Worm (Caenorhabditis elegans) whole organism, L4 larva: Measurements from ENCODE around the gene enee-1.

Experiments
- D1046.2 ChIP-seq: fragments of 200-800 bp; sonication (Bioruptor generic); IDR thresholded peaks from 2 replicates; pipeline ENCODE4 v1.3.6; 2022; ENCODE audit warnings: missing genetic modification characterization, missing compliant biosample characterization
- F37D6.2 ChIP-seq: sonication (generic microtip); optimal IDR thresholded peaks from 2 replicates; lab custom pipeline; 2016; ENCODE audit warnings: mild to moderate bottlenecking, missing genetic modification characterization, missing compliant biosample characterization
- R02D3.7 ChIP-seq: fragments of 150-350 bp; sonication (generic microtip); optimal IDR thresholded peaks from 3 replicates; lab custom pipeline; 2014; ENCODE audit warnings: missing biosample characterization, missing genetic modification characterization
- T20F7.1 ChIP-seq: fragments of 200-800 bp; sonication (Bioruptor generic); optimal IDR thresholded peaks from 2 replicates; lab custom pipeline; 2018; ENCODE audit warnings: mild to moderate bottlenecking, missing genetic modification characterization, missing compliant biosample characterization
- Y5F2A.4 ChIP-seq: fragments of 200-800 bp; sonication (Bioruptor generic); optimal IDR thresholded peaks from 2 replicates; lab custom pipeline; 2018; ENCODE audit warnings: mild to moderate bottlenecking, missing genetic modification characterization, missing compliant biosample characterization
- aha-1 ChIP-seq: fragments of 150-350 bp; peaks from one replicate; lab custom pipeline; 2014; ENCODE audit warnings: missing biosample characterization, missing genetic modification characterization
- ceh-28 ChIP-seq: fragments of 150-350 bp; optimal IDR thresholded peaks from 2 replicates; lab custom pipeline; 2014; ENCODE audit warnings: missing biosample characterization, missing genetic modification reagents, missing genetic modification characterization
- ceh-62 ChIP-seq: sonication (generic microtip); optimal IDR thresholded peaks from 2 replicates; lab custom pipeline; 2017; ENCODE audit warnings: missing biosample characterization, missing genetic modification characterization
- ces-1 ChIP-seq: fragments of 150-350 bp; sonication (generic microtip); optimal IDR thresholded peaks from 4 replicates; lab custom pipeline; 2014; ENCODE audit warnings: missing biosample characterization, missing genetic modification reagents, missing genetic modification characterization
- cey-2 ChIP-seq: sonication (generic microtip); optimal IDR thresholded peaks from 3 replicates; lab custom pipeline; 2017; ENCODE audit warnings: missing genetic modification characterization, mild to moderate bottlenecking, missing compliant biosample characterization, antibody characterized with exemption, borderline replicate concordance; ENCODE audit not compliant: insufficient read depth
- daf-16 ChIP-seq, 3 experiments: sonication (generic microtip); optimal IDR thresholded peaks; 2 replicates each; lab custom pipeline; 2016 to 2017; ENCODE audit warnings: missing genetic modification characterization in 3 of 3, missing genetic modification reagents in 3 of 3, mild to moderate bottlenecking in 2 of 3, missing compliant biosample characterization in 2 of 3, missing biosample characterization in 1 of 3, moderate library complexity in 1 of 3
- dmd-8 ChIP-seq: fragments of 200-800 bp; sonication (Bioruptor generic); IDR thresholded peaks from 2 replicates; pipeline ENCODE4 v1.3.6; 2022; ENCODE audit warnings: missing genetic modification characterization, missing compliant biosample characterization
- dpl-1 ChIP-seq: fragments of 150-350 bp; optimal IDR thresholded peaks from 2 replicates; lab custom pipeline; 2014; ENCODE audit warnings: missing biosample characterization, missing genetic modification reagents, missing genetic modification characterization
- duxl-1 ChIP-seq: sonication (generic microtip); optimal IDR thresholded peaks from 2 replicates; lab custom pipeline; 2016; ENCODE audit warnings: mild to moderate bottlenecking, missing genetic modification characterization, moderate library complexity, missing compliant biosample characterization; ENCODE audit not compliant: poor library complexity
- dve-1 ChIP-seq: sonication (generic microtip); optimal IDR thresholded peaks from 2 replicates; lab custom pipeline; 2017; ENCODE audit warnings: antibody characterized with exemption, mild to moderate bottlenecking, missing genetic modification characterization, missing compliant biosample characterization; ENCODE audit not compliant: insufficient read depth
- fos-1 ChIP-seq: fragments of 150-350 bp; optimal IDR thresholded peaks from 2 replicates; lab custom pipeline; 2014; ENCODE audit warnings: missing biosample characterization, missing genetic modification characterization
- hif-1 ChIP-seq, 2 experiments: sonication (generic microtip); optimal IDR thresholded peaks; 2 replicates each; lab custom pipeline; 2016 to 2017; ENCODE audit warnings: missing compliant biosample characterization in 2 of 2, missing genetic modification characterization in 2 of 2, missing genetic modification reagents in 2 of 2, missing genotype in 2 of 2, mild to moderate bottlenecking in 1 of 2
- lsy-2 ChIP-seq, 2 experiments: fragments of 150-350 bp in 1 of 2; sonication (generic microtip) in 1 of 2; optimal IDR thresholded peaks; 2 replicates each; lab custom pipeline; 2014 to 2017; ENCODE audit warnings: missing biosample characterization in 2 of 2, missing genetic modification characterization in 2 of 2
- mdt-29 ChIP-seq: fragments of 200-800 bp; sonication (Bioruptor generic); IDR thresholded peaks from 2 replicates; pipeline ENCODE4 v1.3.6; 2022; ENCODE audit warnings: missing genetic modification reagents, missing genetic modification characterization, missing compliant biosample characterization
- mes-2 ChIP-seq: sonication (generic microtip); optimal IDR thresholded peaks from 2 replicates; lab custom pipeline; 2016; ENCODE audit warnings: missing genotype, mild to moderate bottlenecking, missing genetic modification characterization, missing compliant biosample characterization; ENCODE audit not compliant: poor library complexity, severe bottlenecking
- mxl-2 ChIP-seq: fragments of 200-800 bp; sonication (Bioruptor generic); conservative IDR thresholded peaks from 2 replicates; pipeline ENCODE4 v1.3.6; 2022; ENCODE audit warnings: missing genetic modification reagents, missing genetic modification characterization, missing compliant biosample characterization
- mxl-3 ChIP-seq: fragments of 200-800 bp; sonication (Bioruptor generic); optimal IDR thresholded peaks from 2 replicates; lab custom pipeline; 2018; ENCODE audit warnings: mild to moderate bottlenecking, missing genetic modification characterization, missing compliant biosample characterization
- nhr-42 ChIP-seq: fragments of 200-800 bp; sonication (Bioruptor generic); IDR thresholded peaks from 2 replicates; pipeline ENCODE4 v1.3.6; 2022; ENCODE audit warnings: missing genetic modification characterization, missing compliant biosample characterization
- nhr-48 ChIP-seq: sonication (generic microtip); optimal IDR thresholded peaks from 2 replicates; lab custom pipeline; 2016; ENCODE audit warnings: mild to moderate bottlenecking, missing genetic modification characterization, missing compliant biosample characterization
- nhr-6 ChIP-seq: fragments of 150-350 bp; optimal IDR thresholded peaks from 2 replicates; lab custom pipeline; 2014; ENCODE audit warnings: missing biosample characterization, missing genetic modification characterization
- nhr-77 ChIP-seq: fragments of 150-350 bp; optimal IDR thresholded peaks from 2 replicates; lab custom pipeline; 2014; ENCODE audit warnings: missing biosample characterization, missing genetic modification characterization
- pha-4 ChIP-seq, 2 experiments: fragments of 150-350 bp in 1 of 2; fragments of 200-800 bp in 1 of 2; sonication (Bioruptor generic) in 1 of 2; IDR thresholded peaks in 1 of 2; optimal IDR thresholded peaks in 1 of 2; 2 replicates each; pipeline versions ENCODE4 v1.3.6 to Lab custom; 2014 to 2022; ENCODE audit warnings: missing genetic modification characterization in 2 of 2, missing genetic modification reagents in 2 of 2, missing biosample characterization in 1 of 2, missing compliant biosample characterization in 1 of 2
- rbr-2 ChIP-seq: sonication (generic microtip); optimal IDR thresholded peaks from 2 replicates; lab custom pipeline; 2016; ENCODE audit warnings: missing genotype, missing genetic modification characterization, missing compliant biosample characterization
- set-16 ChIP-seq: fragments of 200-800 bp; sonication (Bioruptor generic); IDR thresholded peaks from 2 replicates; pipeline ENCODE4 v1.3.6; 2022; ENCODE audit warnings: missing genetic modification reagents, missing genetic modification characterization, missing compliant biosample characterization
- unc-39 ChIP-seq: sonication (generic microtip); optimal IDR thresholded peaks from 2 replicates; lab custom pipeline; 2017; ENCODE audit warnings: missing biosample characterization, missing genetic modification characterization
- unc-62 ChIP-seq, 3 experiments: fragments of 150-350 bp in 1 of 3; sonication (generic microtip); optimal IDR thresholded peaks in 2 of 3; peaks in 1 of 3; 1 replicate in 1 of 3; 2 replicates in 2 of 3; lab custom pipeline; 2014 to 2017; ENCODE audit warnings: missing biosample characterization in 3 of 3, missing genetic modification characterization in 3 of 3, missing genetic modification reagents in 3 of 3, missing genotype in 1 of 3
- zfp-3 ChIP-seq: fragments of 200-800 bp; sonication (Bioruptor generic); conservative IDR thresholded peaks from 2 replicates; pipeline ENCODE4 v1.3.6; 2022; ENCODE audit warnings: missing genetic modification reagents, missing genetic modification characterization, missing compliant biosample characterization
- ztf-7 ChIP-seq: fragments of 150-350 bp; optimal IDR thresholded peaks from 2 replicates; lab custom pipeline; 2014; ENCODE audit warnings: missing biosample characterization, missing genetic modification characterization

enee-1 gene

ce11 chrII:29578-29977 is 5.1 kb downstream of the enee-1 start:
- TF ChIP-seq set-16 (no peak), fos-1 (no peak), unc-62 (GFP tag; optimal IDR thresholded peaks at IDR 0.05 in 1 of 2; lab: Kevin White, UChicago) (peak in 1 of 2 experiments; percentile 11), unc-62 (tag; optimal IDR thresholded peaks at IDR 0.05; lab: Kevin White, UChicago) (no peak), nhr-48 (no peak), mdt-29 (GFP tag; lab: Robert Waterston, UW) (no peak), aha-1 (peak; percentile 75), nhr-77 (tag; lab: Kevin White, UChicago) (no peak), rbr-2 (no peak)

ce11 chrII:31521-31920 is 7.1 kb downstream of the enee-1 start, which contains the start of the genes F23F1.5 and fbxc-54:
Gene F23F1.5 (minus strand): TSS chrII:31584.
Gene fbxc-54 (plus strand): TSS chrII:31719.
- peak; percentile 90 for TF ChIP-seq T20F7.1
- peak; percentile 37 for TF ChIP-seq mes-2
- TF ChIP-seq dve-1 (tag; lab: Kevin White, UChicago): peak; percentile 18
- TF ChIP-seq R02D3.7 (tag; lab: Kevin White, UChicago): peak; percentile 43
- TF ChIP-seq unc-39 (tag; lab: Kevin White, UChicago): no peak
- peak in 1 of 2 experiments; percentile 58 for TF ChIP-seq lsy-2 (tag; optimal IDR thresholded peaks at IDR 0.05; lab: Kevin White, UChicago)
- no peak for TF ChIP-seq ceh-28 (tag; lab: Kevin White, UChicago)
- TF ChIP-seq duxl-1: no peak
- TF ChIP-seq dpl-1 (GFP tag; lab: Kevin White, UChicago): peak; percentile 31
- TF ChIP-seq zfp-3: no peak
- no peak for TF ChIP-seq daf-16 (GFP tag; optimal IDR thresholded peaks at IDR 0.05; lab: Kevin White, UChicago)
- peak; percentile 62 for TF ChIP-seq daf-16 (tag; optimal IDR thresholded peaks at IDR 0.05; lab: Kevin White, UChicago)
- peak; percentile 37 for TF ChIP-seq nhr-6
- TF ChIP-seq Y5F2A.4 (GFP tag; lab: Kevin White, UChicago): no peak

ce11 chrII:33904-34303 is 9.4 kb downstream of the enee-1 start, which contains the start of gene F23F1.2:
Gene F23F1.2 (plus strand): TSS chrII:34204.
- TF ChIP-seq aha-1: no peak
- TF ChIP-seq dmd-8 (GFP tag; lab: Robert Waterston, UW): no peak
- no peak for TF ChIP-seq F37D6.2 (tag; lab: Kevin White, UChicago)
- TF ChIP-seq hif-1 (tag; optimal IDR thresholded peaks at IDR 0.05; lab: Kevin White, UChicago): no peak
- TF ChIP-seq nhr-42 (GFP tag; lab: Robert Waterston, UW): no peak
- no peak for TF ChIP-seq ztf-7 (tag; lab: Kevin White, UChicago)
- TF ChIP-seq D1046.2 (GFP tag; lab: Robert Waterston, UW): no peak
- TF ChIP-seq daf-16 (GFP tag; optimal IDR thresholded peaks at IDR 0.05; lab: Kevin White, UChicago): no peak
- no peak for TF ChIP-seq daf-16 (tag; optimal IDR thresholded peaks at IDR 0.05; lab: Kevin White, UChicago)
- TF ChIP-seq zfp-3: no peak

ce11 chrII:37213-37612 is 12.7 kb downstream of the enee-1 start, which contains the start of gene F23F1.6:
Gene F23F1.6 (minus strand): TSS chrII:37313.
- TF ChIP-seq ces-1 (GFP tag; lab: Kevin White, UChicago): no peak
- no peak for TF ChIP-seq nhr-48

- TF ChIP-seq mxl-3 (GFP tag; lab: Kevin White, UChicago): no peak
- no peak for TF ChIP-seq mxl-2
- no peak for TF ChIP-seq mdt-29 (GFP tag; lab: Robert Waterston, UW)
- no peak for TF ChIP-seq pha-4 (GFP tag; IDR thresholded peaks at IDR 0.05; lab: Robert Waterston, UW)
- TF ChIP-seq pha-4 (tag; optimal IDR thresholded peaks at IDR 0.05; lab: Kevin White, UChicago): no peak
- TF ChIP-seq ceh-62: no peak
- TF ChIP-seq cey-2: no peak
- no peak for TF ChIP-seq fos-1
Observed at ce11 chrII:39437-39836, 15.0 kb downstream of the enee-1 start, which contains the start of gene spp-24. Gene spp-24 (minus strand): TSS chrII:39537.
